Worm (Caenorhabditis elegans) whole organism, young adult: Measurements from ENCODE around the gene ZC395.5.

ENCODE experiments used
- B0336.3 ChIP-seq: fragments of 200-800 bp; sonication (Bioruptor generic); IDR thresholded peaks from 2 replicates; pipeline ENCODE4 v1.3.6; 2022; ENCODE audit warnings: missing genetic modification characterization, missing compliant biosample characterization
- C06A6.2 ChIP-seq: fragments of 200-800 bp; sonication (Bioruptor generic); conservative IDR thresholded peaks from 2 replicates; pipeline ENCODE4 v1.3.6; 2022; ENCODE audit warnings: missing genetic modification characterization, missing compliant biosample characterization
- C17E4.6 ChIP-seq: fragments of 200-800 bp; sonication (Bioruptor generic); IDR thresholded peaks from 2 replicates; pipeline ENCODE4 v1.3.6; 2022; ENCODE audit warnings: missing genetic modification reagents, missing genetic modification characterization, missing compliant biosample characterization
- F10E7.11 ChIP-seq: sonication (generic microtip); optimal IDR thresholded peaks from 2 replicates; lab custom pipeline; 2017; ENCODE audit warnings: mild to moderate bottlenecking, missing genetic modification characterization, moderate library complexity, missing compliant biosample characterization
- F23B12.7 ChIP-seq: sonication (generic microtip); optimal IDR thresholded peaks from 2 replicates; lab custom pipeline; 2017; ENCODE audit warnings: missing genetic modification characterization, mild to moderate bottlenecking, missing compliant biosample characterization, antibody characterized with exemption, moderate library complexity; ENCODE audit not compliant: insufficient read depth
- F39B2.1 ChIP-seq: fragments of 200-800 bp; sonication (Bioruptor generic); IDR thresholded peaks from 2 replicates; pipeline ENCODE4 v1.3.6; 2022; ENCODE audit warnings: missing genetic modification reagents, missing genetic modification characterization, missing compliant biosample characterization
- F52B5.7 ChIP-seq: sonication (generic microtip); optimal IDR thresholded peaks from 2 replicates; lab custom pipeline; 2016; ENCODE audit warnings: mild to moderate bottlenecking, missing genetic modification characterization, missing compliant biosample characterization
- F57A8.1 ChIP-seq: fragments of 200-800 bp; sonication (Bioruptor generic); optimal IDR thresholded peaks from 2 replicates; lab custom pipeline; 2018; ENCODE audit warnings: mild to moderate bottlenecking, missing genetic modification characterization, moderate library complexity, missing compliant biosample characterization
- Y53F4B.3 ChIP-seq: fragments of 200-800 bp; sonication (Bioruptor generic); IDR thresholded peaks from 2 replicates; pipeline ENCODE4 v1.3.6; 2022; ENCODE audit warnings: missing genetic modification reagents, missing genetic modification characterization, missing compliant biosample characterization
- Y56A3A.18 ChIP-seq: fragments of 200-800 bp; sonication (Bioruptor generic); IDR thresholded peaks from 2 replicates; pipeline ENCODE4 v1.3.6; 2022; ENCODE audit warnings: missing genetic modification reagents, missing genetic modification characterization, missing compliant biosample characterization
- Y67H2A.10 ChIP-seq: fragments of 200-800 bp; sonication (Bioruptor generic); conservative IDR thresholded peaks from 2 replicates; pipeline ENCODE4 v1.3.6; 2022; ENCODE audit warnings: missing genetic modification reagents, missing genetic modification characterization, missing compliant biosample characterization
- Y95B8A.8 ChIP-seq: fragments of 200-800 bp; sonication (Bioruptor generic); IDR thresholded peaks from 2 replicates; pipeline ENCODE4 v1.3.6; 2022; ENCODE audit warnings: missing genetic modification reagents, missing genetic modification characterization, missing compliant biosample characterization
- attf-6 ChIP-seq: fragments of 200-800 bp; sonication (Bioruptor generic); IDR thresholded peaks from 2 replicates; pipeline ENCODE4 v1.3.6; 2022; ENCODE audit warnings: missing genetic modification reagents, missing genetic modification characterization, missing compliant biosample characterization
- ceh-27 ChIP-seq: fragments of 200-800 bp; sonication (Bioruptor generic); optimal IDR thresholded peaks from 2 replicates; lab custom pipeline; 2018; ENCODE audit warnings: mild to moderate bottlenecking, missing genetic modification characterization, moderate library complexity, missing compliant biosample characterization
- ceh-79 ChIP-seq: sonication (generic microtip); optimal IDR thresholded peaks from 2 replicates; lab custom pipeline; 2017; ENCODE audit warnings: mild to moderate bottlenecking, missing genetic modification characterization, missing compliant biosample characterization
- ceh-91 ChIP-seq: fragments of 200-800 bp; sonication (Bioruptor generic); IDR thresholded peaks from 2 replicates; pipeline ENCODE4 v1.3.6; 2022; ENCODE audit warnings: missing genetic modification reagents, missing genetic modification characterization, missing compliant biosample characterization
- dpff-1 ChIP-seq: sonication (generic microtip); optimal IDR thresholded peaks from 2 replicates; lab custom pipeline; 2017; ENCODE audit warnings: mild to moderate bottlenecking, missing genetic modification characterization, missing compliant biosample characterization
- dpl-1 ChIP-seq: fragments of 150-350 bp; optimal IDR thresholded peaks from 2 replicates; lab custom pipeline; 2014; ENCODE audit warnings: missing biosample characterization, missing genetic modification reagents, missing genetic modification characterization
- egrh-3 ChIP-seq: fragments of 200-800 bp; sonication (Bioruptor generic); IDR thresholded peaks from 2 replicates; pipeline ENCODE4 v1.3.6; 2022; ENCODE audit warnings: missing genetic modification reagents, missing genetic modification characterization, missing compliant biosample characterization
- fkh-3 ChIP-seq: sonication (generic microtip); optimal IDR thresholded peaks from 2 replicates; lab custom pipeline; 2016; ENCODE audit warnings: mild to moderate bottlenecking, missing genetic modification characterization, missing compliant biosample characterization
- gei-17 ChIP-seq: fragments of 200-800 bp; sonication (Bioruptor generic); optimal IDR thresholded peaks from 2 replicates; lab custom pipeline; 2018; ENCODE audit warnings: mild to moderate bottlenecking, missing genetic modification characterization, missing compliant biosample characterization
- him-1 ChIP-seq: sonication (generic microtip); optimal IDR thresholded peaks from 2 replicates; lab custom pipeline; 2016; ENCODE audit warnings: missing genotype, missing genetic modification reagents, missing genetic modification characterization, missing compliant biosample characterization
- hmg-1.2 ChIP-seq: fragments of 200-800 bp; sonication (Bioruptor generic); IDR thresholded peaks from 2 replicates; pipeline ENCODE4 v1.3.6; 2022; ENCODE audit warnings: missing genetic modification reagents, missing genetic modification characterization, missing compliant biosample characterization
- lag-1 ChIP-seq: fragments of 200-800 bp; sonication (Bioruptor generic); IDR thresholded peaks from 2 replicates; pipeline ENCODE4 v1.3.6; 2022; ENCODE audit warnings: missing genetic modification reagents, missing genetic modification characterization, missing compliant biosample characterization
- lsl-1 ChIP-seq: fragments of 200-800 bp; sonication (Bioruptor generic); optimal IDR thresholded peaks from 2 replicates; lab custom pipeline; 2018; ENCODE audit warnings: mild to moderate bottlenecking, missing genetic modification characterization, moderate library complexity, missing compliant biosample characterization
- madf-3 ChIP-seq: fragments of 200-800 bp; sonication (Bioruptor generic); IDR thresholded peaks from 2 replicates; pipeline ENCODE4 v1.3.6; 2022; ENCODE audit warnings: missing genetic modification reagents, missing genetic modification characterization, missing compliant biosample characterization
- nfya-1 ChIP-seq: sonication (generic microtip); optimal IDR thresholded peaks from 2 replicates; lab custom pipeline; 2017; ENCODE audit warnings: antibody characterized with exemption, missing compliant biosample characterization, missing genetic modification characterization, borderline replicate concordance; ENCODE audit not compliant: insufficient read depth
- nfyb-1 ChIP-seq: fragments of 200-800 bp; sonication (Bioruptor generic); IDR thresholded peaks from 2 replicates; pipeline ENCODE4 v1.3.6; 2022; ENCODE audit warnings: missing genetic modification reagents, missing genetic modification characterization, missing compliant biosample characterization
- nhr-120 ChIP-seq: fragments of 200-800 bp; sonication (Bioruptor generic); IDR thresholded peaks from 2 replicates; pipeline ENCODE4 v1.3.6; 2022; ENCODE audit warnings: missing genetic modification characterization, missing compliant biosample characterization
- nhr-80 ChIP-seq: sonication (generic microtip); optimal IDR thresholded peaks from 2 replicates; lab custom pipeline; 2016; ENCODE audit warnings: missing genetic modification characterization, missing compliant biosample characterization
- nhr-90 ChIP-seq: sonication (generic microtip); optimal IDR thresholded peaks from 2 replicates; lab custom pipeline; 2016; ENCODE audit warnings: missing genotype, mild to moderate bottlenecking, missing genetic modification characterization, missing compliant biosample characterization
- pha-4 ChIP-seq: fragments of 150-350 bp; sonication (generic microtip); optimal IDR thresholded peaks from 2 replicates; lab custom pipeline; 2014; ENCODE audit warnings: missing biosample characterization, missing genetic modification reagents, missing genetic modification characterization
- repo-1 ChIP-seq: sonication (generic microtip); optimal IDR thresholded peaks from 2 replicates; lab custom pipeline; 2017; ENCODE audit warnings: mild to moderate bottlenecking, missing genetic modification characterization, missing compliant biosample characterization
- rpc-1 ChIP-seq, 2 experiments: fragments of 150-350 bp in 1 of 2; sonication (generic microtip) in 1 of 2; optimal IDR thresholded peaks; 2 replicates each; lab custom pipeline; 2014 to 2018; ENCODE audit warnings: missing biosample characterization in 1 of 2, missing genetic modification characterization in 1 of 2, missing genetic modification reagents in 1 of 2, missing genotype in 1 of 2
- sea-2 ChIP-seq: fragments of 200-800 bp; sonication (Bioruptor generic); IDR thresholded peaks from 2 replicates; pipeline ENCODE4 v1.3.6; 2022; ENCODE audit warnings: missing genetic modification characterization, missing compliant biosample characterization
- snpc-1.1 ChIP-seq: sonication (generic microtip); optimal IDR thresholded peaks from 2 replicates; lab custom pipeline; 2017; ENCODE audit warnings: missing genetic modification characterization, mild to moderate bottlenecking, missing compliant biosample characterization, antibody characterized with exemption, moderate library complexity, missing genotype, missing genetic modification reagents; ENCODE audit not compliant: insufficient read depth
- snpc-1.3 ChIP-seq: sonication (generic microtip); optimal IDR thresholded peaks from 2 replicates; lab custom pipeline; 2017; ENCODE audit warnings: missing genetic modification characterization, mild to moderate bottlenecking, missing compliant biosample characterization, antibody characterized with exemption, moderate library complexity, missing genotype, missing genetic modification reagents; ENCODE audit not compliant: insufficient read depth
- somi-1 ChIP-seq: fragments of 200-800 bp; sonication (Bioruptor generic); optimal IDR thresholded peaks from 2 replicates; lab custom pipeline; 2018; ENCODE audit warnings: mild to moderate bottlenecking, missing genetic modification characterization, missing compliant biosample characterization
- sptf-2 ChIP-seq: fragments of 200-800 bp; sonication (Bioruptor generic); optimal IDR thresholded peaks from 2 replicates; lab custom pipeline; 2018; ENCODE audit warnings: mild to moderate bottlenecking, missing genetic modification characterization, missing compliant biosample characterization
- zfh-2 ChIP-seq: fragments of 200-800 bp; sonication (Bioruptor generic); conservative IDR thresholded peaks from 2 replicates; pipeline ENCODE4 v1.3.6; 2022; ENCODE audit warnings: missing genetic modification reagents, missing genetic modification characterization, missing compliant biosample characterization
- ztf-18 ChIP-seq: sonication (generic microtip); optimal IDR thresholded peaks from 2 replicates; lab custom pipeline; 2016; ENCODE audit warnings: missing genotype, mild to moderate bottlenecking, missing genetic modification characterization, missing compliant biosample characterization
- ztf-22 ChIP-seq: fragments of 200-800 bp; sonication (Bioruptor generic); optimal IDR thresholded peaks from 2 replicates; lab custom pipeline; 2018; ENCODE audit warnings: mild to moderate bottlenecking, missing genetic modification characterization, moderate library complexity, missing compliant biosample characterization
- ztf-25 ChIP-seq: fragments of 200-800 bp; sonication (Bioruptor generic); IDR thresholded peaks from 2 replicates; pipeline ENCODE4 v1.3.6; 2022; ENCODE audit warnings: missing genetic modification reagents, missing genetic modification characterization, missing compliant biosample characterization
- ztf-26 ChIP-seq: sonication (generic microtip); optimal IDR thresholded peaks from 2 replicates; lab custom pipeline; 2017; ENCODE audit warnings: missing genetic modification characterization, missing compliant biosample characterization

The ZC395.5 gene

DNA sequence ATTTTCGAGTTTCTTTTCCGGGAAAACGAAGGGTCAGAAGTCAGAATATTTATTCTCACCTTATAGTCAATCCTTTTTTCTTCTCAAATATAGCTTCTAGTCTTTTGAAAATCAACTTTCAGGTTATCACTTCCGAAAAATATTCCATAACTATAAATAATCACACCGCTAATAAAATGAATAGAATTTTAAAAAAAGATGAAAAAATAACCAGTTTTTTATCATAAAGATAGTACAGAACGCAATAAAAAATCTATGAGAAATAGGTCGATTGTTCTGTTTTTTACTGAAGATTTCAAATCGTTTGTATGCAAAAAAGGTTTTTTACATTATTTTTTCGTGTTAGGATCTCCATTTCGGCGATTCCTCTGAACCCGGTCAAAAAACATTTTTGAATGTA, 22.6 kb downstream of the ZC395.5 start:
- TF ChIP-seq Y95B8A.8 (GFP tag; lab: Robert Waterston, UW) (no peak), lsl-1 (no peak)

DNA sequence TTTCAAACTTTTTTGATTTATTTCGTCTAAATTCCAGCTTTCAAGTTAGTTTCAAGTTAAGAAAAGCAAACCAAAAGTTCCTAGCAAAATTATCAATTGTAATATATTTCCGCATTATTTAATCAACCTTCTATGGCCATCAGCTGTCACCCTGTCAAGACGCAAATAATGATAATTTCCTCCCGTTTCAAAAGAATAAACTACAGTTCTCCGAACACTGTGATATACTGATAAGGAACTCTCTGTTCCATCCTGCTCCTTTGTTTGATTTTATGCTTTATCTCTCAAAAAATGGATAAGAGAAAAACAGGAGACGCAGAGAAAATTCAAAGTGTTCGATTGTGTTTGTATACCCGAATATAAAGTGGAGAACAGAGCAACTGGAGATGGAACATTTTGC, 23.6 kb downstream of the ZC395.5 start:
- TF ChIP-seq sea-2 (GFP tag; lab: Robert Waterston, UW) (no peak), repo-1 (tag; lab: Kevin White, UChicago) (no peak), hmg-1.2 (peak; percentile 22; the same call in 1 of the 2 replicates), him-1 (tag; lab: Kevin White, UChicago) (no peak), nfya-1 (no peak), pha-4 (no peak), nhr-80 (tag; lab: Kevin White, UChicago) (peak; percentile 76)

- TF ChIP-seq nhr-90 (tag; lab: Kevin White, UChicago) (no peak), nfyb-1 (GFP tag; lab: Robert Waterston, UW) (no peak), F57A8.1 (GFP tag; lab: Kevin White, UChicago) (no peak), lsl-1 (no peak), nhr-120 (GFP tag; lab: Robert Waterston, UW) (no peak), F10E7.11 (tag; lab: Kevin White, UChicago) (no peak), Y67H2A.10 (GFP tag; lab: Robert Waterston, UW) (no peak), lag-1 (GFP tag; lab: Robert Waterston, UW) (no peak), dpl-1 (GFP tag; lab: Kevin White, UChicago) (no peak), gei-17 (no peak), ztf-26 (tag; lab: Kevin White, UChicago) (no peak), F23B12.7 (tag; lab: Kevin White, UChicago) (no peak), Y53F4B.3 (no peak), F52B5.7 (no peak), F39B2.1 (GFP tag; lab: Robert Waterston, UW) (no peak), ceh-27 (GFP tag; lab: Kevin White, UChicago) (no peak)
Observed at ce11 chrIII:5294281-5294680, 26.6 kb downstream of the ZC395.5 start.

DNA sequence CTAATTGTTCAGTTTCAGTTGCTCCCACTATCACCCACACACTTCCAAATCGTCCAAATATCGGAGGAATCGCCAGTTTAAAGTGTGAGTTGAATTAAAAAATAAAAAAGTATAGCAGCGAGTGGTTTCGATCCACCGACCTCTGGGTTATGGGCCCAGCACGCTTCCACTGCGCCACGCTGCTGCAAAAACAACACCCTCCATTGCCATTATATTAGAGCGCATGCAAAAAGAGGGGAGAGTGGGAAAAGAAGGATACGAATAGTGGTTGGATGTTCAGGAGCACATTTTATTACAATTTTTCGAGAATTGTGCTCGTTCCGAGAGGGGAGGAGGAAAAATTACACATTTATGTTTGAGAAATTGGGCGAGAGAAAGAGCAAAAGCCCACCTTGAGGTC, 27.2 kb downstream of the ZC395.5 start:
- TF ChIP-seq madf-3 (no peak), Y56A3A.18 (GFP tag; lab: Robert Waterston, UW) (peak; percentile 85), zfh-2 (GFP tag; lab: Robert Waterston, UW) (no peak), snpc-1.1 (tag; lab: Kevin White, UChicago) (peak; percentile 24), B0336.3 (GFP tag; lab: Robert Waterston, UW) (no peak), ztf-25 (GFP tag; lab: Robert Waterston, UW) (peak; percentile 96), egrh-3 (GFP tag; lab: Robert Waterston, UW) (0 out of 2 replicates have a peak, but pooled peaks have one; percentile 29), C17E4.6 (GFP tag; lab: Robert Waterston, UW) (no peak), repo-1 (tag; lab: Kevin White, UChicago) (peak; percentile 73), snpc-1.3 (tag; lab: Kevin White, UChicago) (peak; percentile 80), him-1 (tag; lab: Kevin White, UChicago) (peak; percentile 70), somi-1 (GFP tag; lab: Kevin White, UChicago) (peak; percentile 80), fkh-3 (tag; lab: Kevin White, UChicago) (no peak), sptf-2 (peak; percentile 34), dpff-1 (no peak), lsl-1 (peak; percentile 40), ztf-22 (GFP tag; lab: Kevin White, UChicago) (no peak), nhr-80 (tag; lab: Kevin White, UChicago) (no peak), ztf-18 (peak; percentile 76), ceh-91 (GFP tag; lab: Robert Waterston, UW) (0 out of 2 replicates have a peak, but pooled peaks have one; percentile 18), rpc-1 (optimal IDR thresholded peaks at IDR 0.05; lab: Kevin White, UChicago) (peak; percentile 85), rpc-1 (tag; optimal IDR thresholded peaks at IDR 0.05; lab: Kevin White, UChicago) (peak; percentile 96), ceh-79 (peak; percentile 72), attf-6 (GFP tag; lab: Robert Waterston, UW) (no peak), C06A6.2 (0 out of 2 replicates have a peak, but pooled peaks have one; percentile 39)
